Worm (Caenorhabditis elegans): ENCODE data around the gene C44H9.4.

ce11 chrV:12835388-12835787, at the start of gene C44H9.4:
- TF ChIP-seq him-1 (tag; optimal IDR thresholded peaks at IDR 0.05) (no peak), dao-5 (tag; optimal IDR thresholded peaks at IDR 0.05) (no peak)
